Fruit fly (Drosophila melanogaster): ENCODE results near the gene Idh3b.

Gene Idh3b

DNA sequence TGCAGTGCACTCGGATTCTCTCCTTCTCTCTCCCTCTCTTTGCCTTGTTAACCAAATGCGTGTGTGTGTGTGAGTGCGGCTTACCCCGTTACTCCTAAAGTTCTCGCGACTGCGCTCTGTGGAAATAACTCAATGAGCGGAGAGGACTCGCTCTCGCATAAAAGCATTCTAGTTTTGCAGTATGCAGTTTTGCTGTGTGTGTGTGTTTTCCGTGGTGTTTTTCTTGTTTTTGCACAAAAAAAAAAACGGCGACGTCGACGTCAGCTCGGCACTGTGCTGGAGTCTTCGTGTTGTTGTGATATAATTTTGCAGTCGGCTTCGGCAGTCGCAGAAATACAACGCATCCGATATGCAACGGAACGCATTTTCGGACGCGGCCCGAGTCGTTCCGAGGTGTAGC is 47.1 kb downstream of the Idh3b start (continued):
- TF ChIP-seq Sox15 (GFP tag; optimal IDR thresholded peaks at IDR 0.05), result no peak
- peak; percentile 80 to 90 for TF ChIP-seq salr (GFP tag; optimal IDR thresholded peaks at IDR 0.05)
- TF ChIP-seq fkh (GFP tag; optimal IDR thresholded peaks at IDR 0.05), result no peak
- peak; percentile 65 for TF ChIP-seq svp (GFP tag)
- peak; percentile 63 for TF ChIP-seq Eip93F (GFP tag; optimal IDR thresholded peaks at IDR 0.05)
- TF ChIP-seq CG15336 (GFP tag; IDR thresholded peaks at IDR 0.05), result peak; percentile 88
- TF ChIP-seq CG32006 (GFP tag; optimal IDR thresholded peaks at IDR 0.05), result peak; percentile 78
- no peak for TF ChIP-seq topi (GFP tag; optimal IDR thresholded peaks at IDR 0.05)
- TF ChIP-seq acj6 (GFP tag; optimal IDR thresholded peaks at IDR 0.05), result peak; percentile 42
- TF ChIP-seq CG31627 (GFP tag; optimal IDR thresholded peaks at IDR 0.05), result no peak
- peak; percentile 70 for TF ChIP-seq CG8632 (GFP tag; optimal IDR thresholded peaks at IDR 0.05)
- TF ChIP-seq Sox102F (GFP tag; optimal IDR thresholded peaks at IDR 0.05), result peak; percentile 47
- TF ChIP-seq CG3032 (tag; optimal IDR thresholded peaks at IDR 0.05), result peak; percentile 77
- TF ChIP-seq CG8119 (GFP tag; IDR thresholded peaks at IDR 0.05), result peak; percentile 94
- TF ChIP-seq ss (GFP tag; optimal IDR thresholded peaks at IDR 0.05), result peak; percentile 98
- no peak for TF ChIP-seq CG11294 (GFP tag; IDR thresholded peaks at IDR 0.05)
- TF ChIP-seq Blimp-1 (GFP tag; optimal IDR thresholded peaks at IDR 0.05), result peak; percentile 6
- TF ChIP-seq CG6808 (GFP tag; optimal IDR thresholded peaks at IDR 0.05), result peak; percentile 97
- peak; percentile 32 for TF ChIP-seq esn (GFP tag; optimal IDR thresholded peaks at IDR 0.05)
- peak; percentile 84 for TF ChIP-seq Lpt (GFP tag; optimal IDR thresholded peaks at IDR 0.05)
- no peak for TF ChIP-seq CG11902 (GFP tag; optimal IDR thresholded peaks at IDR 0.05)
- no peak for TF ChIP-seq lz (GFP tag; optimal IDR thresholded peaks at IDR 0.05)

DNA sequence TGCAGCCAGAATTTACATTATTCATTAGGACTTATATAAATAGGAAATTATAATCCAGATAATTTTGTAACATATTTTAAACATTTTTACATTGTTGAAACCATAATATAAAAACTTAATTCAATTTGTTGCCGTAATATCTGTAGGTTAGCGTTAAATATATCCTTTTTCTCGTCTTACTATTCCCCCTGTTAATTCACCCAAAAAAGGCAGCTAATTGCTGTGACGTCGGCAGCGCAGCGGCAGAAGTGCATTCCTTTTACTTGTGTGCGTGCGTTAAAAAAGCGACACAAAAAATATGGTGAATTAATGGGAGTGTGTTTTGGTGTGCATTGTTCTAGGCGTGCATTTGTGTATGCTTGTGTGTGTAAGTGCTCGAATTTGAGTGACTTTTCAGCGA is 47.6 kb downstream of the Idh3b start:
- TF ChIP-seq Hr4 (GFP tag; optimal IDR thresholded peaks at IDR 0.05) (no peak), Eip93F (GFP tag; optimal IDR thresholded peaks at IDR 0.05) (no peak), CG6163 (GFP tag; IDR thresholded peaks at IDR 0.05) (no peak), Hr39 (GFP tag; optimal IDR thresholded peaks at IDR 0.05) (no peak)

DNA sequence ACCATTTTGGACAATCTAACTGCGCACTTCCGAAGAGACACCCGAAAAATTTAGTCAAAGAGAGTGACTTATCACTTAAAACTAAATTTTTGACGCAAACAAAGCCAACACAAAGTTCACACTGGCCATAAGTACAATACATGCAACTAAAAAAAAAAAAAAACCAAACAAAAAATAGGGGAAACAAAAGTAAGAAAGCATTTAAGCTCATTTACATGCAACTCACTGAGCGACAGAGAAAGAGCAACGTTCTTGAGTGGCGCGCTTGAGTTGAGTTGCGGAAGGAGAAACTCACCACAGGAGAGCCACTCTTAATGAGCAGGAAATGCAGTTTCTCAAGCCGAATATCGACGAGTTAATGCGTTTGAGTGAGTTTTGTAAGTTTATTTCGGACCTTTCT is 48.0 kb downstream of the Idh3b start:
- TF ChIP-seq eg (GFP tag; IDR thresholded peaks at IDR 0.05), result peak; percentile 55; the same call in 2 of the 3 replicates
- no peak for TF ChIP-seq CG10669 (GFP tag; optimal IDR thresholded peaks at IDR 0.05)
- TF ChIP-seq Eip78C (GFP tag), result peak; percentile 11
- TF ChIP-seq CG6808 (GFP tag; optimal IDR thresholded peaks at IDR 0.05), result peak; percentile 16

DNA sequence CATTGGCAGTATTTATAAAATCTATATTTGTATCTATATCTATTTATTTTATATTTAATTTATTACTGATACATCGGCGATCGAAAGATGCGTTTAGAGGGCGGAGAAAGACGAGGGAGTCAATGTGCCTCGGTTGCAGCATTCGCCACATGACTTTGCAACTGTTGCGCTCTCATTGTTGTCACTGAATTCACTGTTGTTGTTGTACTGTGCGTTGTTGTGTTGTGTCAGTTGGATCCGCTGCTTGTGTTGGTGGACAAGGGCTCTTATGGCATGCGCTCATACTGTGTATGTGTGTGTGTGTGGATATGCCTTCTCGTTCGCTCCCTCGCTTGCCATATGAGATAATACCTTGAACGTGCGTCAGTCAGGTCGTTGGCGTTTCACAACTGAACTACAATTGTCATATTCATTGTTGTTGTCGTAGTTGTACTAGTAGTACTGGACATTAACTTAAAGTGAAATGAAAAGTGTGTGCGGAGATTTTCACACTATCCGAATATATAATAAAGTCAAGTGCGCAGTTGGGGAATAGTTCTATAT is 48.6 kb downstream of the Idh3b start:
- TF ChIP-seq CG6276 (GFP tag; optimal IDR thresholded peaks at IDR 0.05) (no peak), CG9139 (GFP tag; optimal IDR thresholded peaks at IDR 0.05) (peak; percentile 34), vri (GFP tag; optimal IDR thresholded peaks at IDR 0.05) (peak; percentile 17), fd59A (GFP tag; optimal IDR thresholded peaks at IDR 0.05) (no peak), CG3032 (tag; optimal IDR thresholded peaks at IDR 0.05) (no peak), CG16779 (tag; optimal IDR thresholded peaks at IDR 0.05) (no peak), Eip78C (GFP tag) (no peak), topi (GFP tag; optimal IDR thresholded peaks at IDR 0.05) (no peak), eg (GFP tag; IDR thresholded peaks at IDR 0.05) (no peak), svp (GFP tag) (peak; percentile 69), CG32006 (GFP tag; optimal IDR thresholded peaks at IDR 0.05) (no peak), Sox14 (GFP tag; optimal IDR thresholded peaks at IDR 0.05) (peak; percentile 7), Ets21C (GFP tag; optimal IDR thresholded peaks at IDR 0.05) (no peak), spab (GFP tag; optimal IDR thresholded peaks at IDR 0.05) (no peak), fd85E (GFP tag; optimal IDR thresholded peaks at IDR 0.05) (no peak), Hr4 (GFP tag; optimal IDR thresholded peaks at IDR 0.05) (no peak), net (GFP tag; optimal IDR thresholded peaks at IDR 0.05) (no peak), OdsH (GFP tag; optimal IDR thresholded peaks at IDR 0.05) (no peak), Hr39 (GFP tag; optimal IDR thresholded peaks at IDR 0.05) (no peak), ss (GFP tag; optimal IDR thresholded peaks at IDR 0.05) (peak in 1 of 2 experiments; percentile 20), dsx (GFP tag; optimal IDR thresholded peaks at IDR 0.05; ENCODE audit: poor library complexity, severe bottlenecking) (peak; percentile 61)
